Worm (Caenorhabditis elegans): Measurements from ENCODE around the gene atg-18.

ce11 chrV:8650365-8650764 lies 19.2 kb upstream of the atg-18 start:
- TF ChIP-seq B0310.2 (tag; optimal IDR thresholded peaks at IDR 0.05) (no peak), ama-1 (optimal IDR thresholded peaks at IDR 0.05) (no peak), flt-1 (GFP tag; IDR thresholded peaks at IDR 0.05) (no peak), sea-1 (GFP tag; conservative IDR thresholded peaks at IDR 0.05) (no peak), tbx-11 (GFP tag; IDR thresholded peaks at IDR 0.05) (no peak), tbx-37 (GFP tag; conservative IDR thresholded peaks at IDR 0.05) (no peak), F13C5.2 (tag; optimal IDR thresholded peaks at IDR 0.05) (no peak), hmbx-1 (tag; optimal IDR thresholded peaks at IDR 0.05) (no peak), ceh-36 (tag; optimal IDR thresholded peaks at IDR 0.05) (no peak)

Measured in whole organism, early embryonic.